Worm (Caenorhabditis elegans) whole organism, young adult: Measurements from ENCODE around the gene W07G4.2.

ENCODE experiments used
- B0261.1 ChIP-seq: sonication (generic microtip); optimal IDR thresholded peaks from 2 replicates; lab custom pipeline; 2016; ENCODE audit warnings: mild to moderate bottlenecking, missing genetic modification characterization, moderate library complexity, missing compliant biosample characterization
- C06A6.2 ChIP-seq: fragments of 200-800 bp; sonication (Bioruptor generic); conservative IDR thresholded peaks from 2 replicates; pipeline ENCODE4 v1.3.6; 2022; ENCODE audit warnings: missing genetic modification characterization, missing compliant biosample characterization
- F23B12.7 ChIP-seq: sonication (generic microtip); optimal IDR thresholded peaks from 2 replicates; lab custom pipeline; 2017; ENCODE audit warnings: missing genetic modification characterization, mild to moderate bottlenecking, missing compliant biosample characterization, antibody characterized with exemption, moderate library complexity; ENCODE audit not compliant: insufficient read depth
- F52B5.7 ChIP-seq: sonication (generic microtip); optimal IDR thresholded peaks from 2 replicates; lab custom pipeline; 2016; ENCODE audit warnings: mild to moderate bottlenecking, missing genetic modification characterization, missing compliant biosample characterization
- K11D2.4 ChIP-seq: fragments of 200-800 bp; sonication (Bioruptor generic); IDR thresholded peaks from 2 replicates; pipeline ENCODE4 v1.3.6; 2022; ENCODE audit warnings: missing genetic modification reagents, missing genetic modification characterization, missing compliant biosample characterization
- T07F8.4 ChIP-seq: sonication (generic microtip); optimal IDR thresholded peaks from 2 replicates; lab custom pipeline; 2016; ENCODE audit warnings: mild to moderate bottlenecking, missing genetic modification characterization, moderate library complexity, missing compliant biosample characterization
- T26A5.8 ChIP-seq: sonication (generic microtip); optimal IDR thresholded peaks from 2 replicates; lab custom pipeline; 2016; ENCODE audit warnings: missing genetic modification characterization, missing compliant biosample characterization
- Y53F4B.3 ChIP-seq: fragments of 200-800 bp; sonication (Bioruptor generic); IDR thresholded peaks from 2 replicates; pipeline ENCODE4 v1.3.6; 2022; ENCODE audit warnings: missing genetic modification reagents, missing genetic modification characterization, missing compliant biosample characterization
- Y53G8AR.9 ChIP-seq: fragments of 200-800 bp; sonication (Bioruptor generic); conservative IDR thresholded peaks from 2 replicates; pipeline ENCODE4 v1.3.6; 2022; ENCODE audit warnings: missing genetic modification reagents, missing genetic modification characterization, missing compliant biosample characterization
- Y56A3A.18 ChIP-seq: fragments of 200-800 bp; sonication (Bioruptor generic); IDR thresholded peaks from 2 replicates; pipeline ENCODE4 v1.3.6; 2022; ENCODE audit warnings: missing genetic modification reagents, missing genetic modification characterization, missing compliant biosample characterization
- Y67H2A.10 ChIP-seq: fragments of 200-800 bp; sonication (Bioruptor generic); conservative IDR thresholded peaks from 2 replicates; pipeline ENCODE4 v1.3.6; 2022; ENCODE audit warnings: missing genetic modification reagents, missing genetic modification characterization, missing compliant biosample characterization
- akir-1 ChIP-seq: fragments of 200-800 bp; sonication (Bioruptor generic); optimal IDR thresholded peaks from 2 replicates; lab custom pipeline; 2018; ENCODE audit warnings: mild to moderate bottlenecking, missing genetic modification characterization, moderate library complexity, missing compliant biosample characterization
- aptf-3 ChIP-seq: fragments of 200-800 bp; sonication (Bioruptor generic); IDR thresholded peaks from 2 replicates; pipeline ENCODE4 v1.3.6; 2022; ENCODE audit warnings: missing genetic modification characterization, missing compliant biosample characterization
- atf-7 ChIP-seq: sonication (generic microtip); optimal IDR thresholded peaks from 2 replicates; lab custom pipeline; 2017; ENCODE audit warnings: mild to moderate bottlenecking, missing genetic modification characterization, missing compliant biosample characterization
- attf-3 ChIP-seq: fragments of 200-800 bp; sonication (Bioruptor generic); conservative IDR thresholded peaks from 2 replicates; pipeline ENCODE4 v1.3.6; 2022; ENCODE audit warnings: missing genetic modification reagents, missing genetic modification characterization, missing compliant biosample characterization
- attf-5 ChIP-seq: fragments of 200-800 bp; sonication (Bioruptor generic); optimal IDR thresholded peaks from 2 replicates; lab custom pipeline; 2018; ENCODE audit warnings: mild to moderate bottlenecking, missing genetic modification characterization, missing compliant biosample characterization
- attf-6 ChIP-seq: fragments of 200-800 bp; sonication (Bioruptor generic); IDR thresholded peaks from 2 replicates; pipeline ENCODE4 v1.3.6; 2022; ENCODE audit warnings: missing genetic modification reagents, missing genetic modification characterization, missing compliant biosample characterization
- bed-1 ChIP-seq: fragments of 200-800 bp; sonication (Bioruptor generic); IDR thresholded peaks from 2 replicates; pipeline ENCODE4 v1.3.6; 2022; ENCODE audit warnings: missing genetic modification reagents, missing genetic modification characterization, missing compliant biosample characterization
- ceh-100 ChIP-seq: fragments of 200-800 bp; sonication (Bioruptor generic); IDR thresholded peaks from 2 replicates; pipeline ENCODE4 v1.3.6; 2022; ENCODE audit warnings: missing genetic modification reagents, missing genetic modification characterization, missing compliant biosample characterization
- ceh-27 ChIP-seq: fragments of 200-800 bp; sonication (Bioruptor generic); optimal IDR thresholded peaks from 2 replicates; lab custom pipeline; 2018; ENCODE audit warnings: mild to moderate bottlenecking, missing genetic modification characterization, moderate library complexity, missing compliant biosample characterization
- ceh-91 ChIP-seq: fragments of 200-800 bp; sonication (Bioruptor generic); IDR thresholded peaks from 2 replicates; pipeline ENCODE4 v1.3.6; 2022; ENCODE audit warnings: missing genetic modification reagents, missing genetic modification characterization, missing compliant biosample characterization
- die-1 ChIP-seq: sonication (generic microtip); optimal IDR thresholded peaks from 2 replicates; lab custom pipeline; 2016; ENCODE audit warnings: missing genotype, mild to moderate bottlenecking, missing genetic modification characterization, missing compliant biosample characterization
- egl-18 ChIP-seq: fragments of 200-800 bp; sonication (Bioruptor generic); IDR thresholded peaks from 2 replicates; pipeline ENCODE4 v1.3.6; 2022; ENCODE audit warnings: missing genetic modification reagents, missing genetic modification characterization, missing compliant biosample characterization
- ekl-4 ChIP-seq: fragments of 200-800 bp; sonication (Bioruptor generic); IDR thresholded peaks from 2 replicates; pipeline ENCODE4 v1.3.6; 2022; ENCODE audit warnings: missing genetic modification reagents, missing genetic modification characterization, missing compliant biosample characterization
- ets-4 ChIP-seq: fragments of 200-800 bp; sonication (Bioruptor generic); optimal IDR thresholded peaks from 2 replicates; lab custom pipeline; 2018; ENCODE audit warnings: mild to moderate bottlenecking, missing genetic modification characterization, missing compliant biosample characterization
- hlh-12 ChIP-seq: sonication (generic microtip); optimal IDR thresholded peaks from 2 replicates; lab custom pipeline; 2016; ENCODE audit warnings: missing genetic modification characterization, missing compliant biosample characterization
- hlh-26 ChIP-seq: fragments of 200-800 bp; sonication (Bioruptor generic); conservative IDR thresholded peaks from 2 replicates; pipeline ENCODE4 v1.3.6; 2022; ENCODE audit warnings: missing genetic modification reagents, missing genetic modification characterization, missing compliant biosample characterization
- hmg-1.2 ChIP-seq: fragments of 200-800 bp; sonication (Bioruptor generic); IDR thresholded peaks from 2 replicates; pipeline ENCODE4 v1.3.6; 2022; ENCODE audit warnings: missing genetic modification reagents, missing genetic modification characterization, missing compliant biosample characterization
- hrde-1 ChIP-seq: sonication (generic microtip); optimal IDR thresholded peaks from 2 replicates; lab custom pipeline; 2016; ENCODE audit warnings: missing genetic modification characterization, mild to moderate bottlenecking, missing compliant biosample characterization, moderate library complexity, missing genotype, missing genetic modification reagents, borderline replicate concordance
- lin-54 ChIP-seq: fragments of 200-800 bp; sonication (Bioruptor generic); optimal IDR thresholded peaks from 2 replicates; lab custom pipeline; 2018; ENCODE audit warnings: mild to moderate bottlenecking, missing genetic modification characterization, missing compliant biosample characterization
- lsl-1 ChIP-seq: fragments of 200-800 bp; sonication (Bioruptor generic); optimal IDR thresholded peaks from 2 replicates; lab custom pipeline; 2018; ENCODE audit warnings: mild to moderate bottlenecking, missing genetic modification characterization, moderate library complexity, missing compliant biosample characterization
- madf-10 ChIP-seq: sonication (generic microtip); optimal IDR thresholded peaks from 2 replicates; lab custom pipeline; 2016; ENCODE audit warnings: mild to moderate bottlenecking, missing genetic modification characterization, missing compliant biosample characterization
- madf-3 ChIP-seq: fragments of 200-800 bp; sonication (Bioruptor generic); IDR thresholded peaks from 2 replicates; pipeline ENCODE4 v1.3.6; 2022; ENCODE audit warnings: missing genetic modification reagents, missing genetic modification characterization, missing compliant biosample characterization
- madf-6 ChIP-seq: fragments of 200-800 bp; sonication (Bioruptor generic); IDR thresholded peaks from 2 replicates; pipeline ENCODE4 v1.3.6; 2022; ENCODE audit warnings: missing genetic modification reagents, missing genetic modification characterization, missing compliant biosample characterization
- madf-8 ChIP-seq: fragments of 200-800 bp; sonication (Bioruptor generic); conservative IDR thresholded peaks from 2 replicates; pipeline ENCODE4 v1.3.6; 2022; ENCODE audit warnings: missing genetic modification reagents, missing genetic modification characterization, missing compliant biosample characterization
- mcd-1 ChIP-seq: fragments of 200-800 bp; sonication (Bioruptor generic); IDR thresholded peaks from 2 replicates; pipeline ENCODE4 v1.3.6; 2022; ENCODE audit warnings: missing genetic modification reagents, missing genetic modification characterization, missing compliant biosample characterization
- mel-28 ChIP-seq: sonication (generic microtip); optimal IDR thresholded peaks from 2 replicates; lab custom pipeline; 2016; ENCODE audit warnings: borderline replicate concordance, mild to moderate bottlenecking, missing genetic modification characterization, missing compliant biosample characterization
- mxl-1 ChIP-seq: sonication (generic microtip); optimal IDR thresholded peaks from 2 replicates; lab custom pipeline; 2016; ENCODE audit warnings: missing genetic modification characterization, missing compliant biosample characterization
- nfya-1 ChIP-seq: sonication (generic microtip); optimal IDR thresholded peaks from 2 replicates; lab custom pipeline; 2017; ENCODE audit warnings: antibody characterized with exemption, missing compliant biosample characterization, missing genetic modification characterization, borderline replicate concordance; ENCODE audit not compliant: insufficient read depth
- nhr-120 ChIP-seq: fragments of 200-800 bp; sonication (Bioruptor generic); IDR thresholded peaks from 2 replicates; pipeline ENCODE4 v1.3.6; 2022; ENCODE audit warnings: missing genetic modification characterization, missing compliant biosample characterization
- rcor-1 ChIP-seq: fragments of 200-800 bp; sonication (Bioruptor generic); IDR thresholded peaks from 2 replicates; pipeline ENCODE4 v1.3.6; 2022; ENCODE audit warnings: missing genetic modification reagents, missing genetic modification characterization, missing compliant biosample characterization
- rec-8 ChIP-seq, 2 experiments: sonication (generic microtip); optimal IDR thresholded peaks; 2 replicates each; lab custom pipeline; 2016; ENCODE audit warnings: mild to moderate bottlenecking in 2 of 2, missing genetic modification characterization in 2 of 2, missing genetic modification reagents in 2 of 2, missing genotype in 2 of 2, missing biosample characterization in 1 of 2, missing compliant biosample characterization in 1 of 2, moderate library complexity in 1 of 2
- rpc-1 ChIP-seq, 2 experiments: fragments of 150-350 bp in 1 of 2; sonication (generic microtip) in 1 of 2; optimal IDR thresholded peaks; 2 replicates each; lab custom pipeline; 2014 to 2018; ENCODE audit warnings: missing biosample characterization in 1 of 2, missing genetic modification characterization in 1 of 2, missing genetic modification reagents in 1 of 2, missing genotype in 1 of 2
- sdz-38 ChIP-seq: sonication (generic microtip); optimal IDR thresholded peaks from 2 replicates; lab custom pipeline; 2016; ENCODE audit warnings: missing genotype, missing genetic modification characterization, missing compliant biosample characterization
- tbp1 ChIP-seq: fragments of 200-800 bp; sonication (Bioruptor generic); optimal IDR thresholded peaks from 2 replicates; lab custom pipeline; 2018; ENCODE audit warnings: mild to moderate bottlenecking, missing genetic modification characterization, missing compliant biosample characterization
- tlf-1 ChIP-seq: fragments of 200-800 bp; sonication (Bioruptor generic); optimal IDR thresholded peaks from 2 replicates; lab custom pipeline; 2018; ENCODE audit warnings: mild to moderate bottlenecking, missing genetic modification characterization, missing compliant biosample characterization
- xnd-1 ChIP-seq: sonication (generic microtip); optimal IDR thresholded peaks from 2 replicates; lab custom pipeline; 2016; ENCODE audit warnings: missing genotype, missing genetic modification reagents, missing genetic modification characterization, missing compliant biosample characterization
- ztf-18 ChIP-seq: sonication (generic microtip); optimal IDR thresholded peaks from 2 replicates; lab custom pipeline; 2016; ENCODE audit warnings: missing genotype, mild to moderate bottlenecking, missing genetic modification characterization, missing compliant biosample characterization
- ztf-25 ChIP-seq: fragments of 200-800 bp; sonication (Bioruptor generic); IDR thresholded peaks from 2 replicates; pipeline ENCODE4 v1.3.6; 2022; ENCODE audit warnings: missing genetic modification reagents, missing genetic modification characterization, missing compliant biosample characterization

Gene W07G4.2

ce11 chrV:13041666-13042065, 5.3 kb upstream of the W07G4.2 start, which contains the start of gene scyl-1:
Gene scyl-1 (minus strand): TSS chrV:13041721.
- no peak; the same call in 1 of the 2 replicates for TF ChIP-seq hmg-1.2 (GFP tag; lab: Robert Waterston, UW)
- no peak for TF ChIP-seq mel-28
- TF ChIP-seq madf-10 = no peak
- peak; percentile 62 for TF ChIP-seq lin-54 (GFP tag; lab: Kevin White, UChicago)
- no peak for TF ChIP-seq ceh-100 (GFP tag; lab: Robert Waterston, UW)
- TF ChIP-seq hrde-1 (tag; lab: Kevin White, UChicago) = no peak
- no peak for TF ChIP-seq T26A5.8 (tag; lab: Kevin White, UChicago)
- 0 out of 2 replicates have a peak, but pooled peaks have one; percentile 48 for TF ChIP-seq ekl-4 (GFP tag; lab: Robert Waterston, UW)
- no peak for TF ChIP-seq B0261.1 (tag; lab: Kevin White, UChicago)
- TF ChIP-seq rpc-1 (optimal IDR thresholded peaks at IDR 0.05; lab: Kevin White, UChicago) = no peak
- no peak for TF ChIP-seq rpc-1 (tag; optimal IDR thresholded peaks at IDR 0.05; lab: Kevin White, UChicago)
- peak; percentile 7 for TF ChIP-seq F23B12.7 (tag; lab: Kevin White, UChicago)
- peak; percentile 65 for TF ChIP-seq mcd-1 (GFP tag; lab: Robert Waterston, UW)
- peak; percentile 48 for TF ChIP-seq tbp1
- TF ChIP-seq Y67H2A.10 (GFP tag; lab: Robert Waterston, UW) = no peak
- TF ChIP-seq F52B5.7 = no peak
- TF ChIP-seq Y53G8AR.9 (GFP tag; lab: Robert Waterston, UW) = 0 out of 2 replicates have a peak, but pooled peaks have one; percentile 55
- TF ChIP-seq lsl-1 = no peak
- TF ChIP-seq T07F8.4 = no peak
- no peak for TF ChIP-seq ztf-25 (GFP tag; lab: Robert Waterston, UW)
- no peak for TF ChIP-seq K11D2.4 (GFP tag; lab: Robert Waterston, UW)
- TF ChIP-seq Y56A3A.18 (GFP tag; lab: Robert Waterston, UW) = no peak
- TF ChIP-seq ztf-18 (tag; lab: Kevin White, UChicago) = peak; percentile 90
- no peak for TF ChIP-seq hlh-26
- no peak for TF ChIP-seq Y53F4B.3 (GFP tag; lab: Robert Waterston, UW)
- no peak for TF ChIP-seq C06A6.2 (GFP tag; lab: Robert Waterston, UW)
- 0 out of 2 replicates have a peak, but pooled peaks have one; percentile 40 for TF ChIP-seq rcor-1 (GFP tag; lab: Robert Waterston, UW)
- TF ChIP-seq atf-7 (tag; lab: Kevin White, UChicago) = no peak
- no peak for TF ChIP-seq tlf-1 (GFP tag; lab: Kevin White, UChicago)
- no peak for TF ChIP-seq attf-6 (GFP tag; lab: Robert Waterston, UW)
- no peak for TF ChIP-seq madf-8 (GFP tag; lab: Robert Waterston, UW)
- TF ChIP-seq die-1 = no peak
- peak; percentile 6 for TF ChIP-seq attf-5 (GFP tag; lab: Kevin White, UChicago)
- TF ChIP-seq egl-18 (GFP tag; lab: Robert Waterston, UW) = no peak
- TF ChIP-seq madf-6 (GFP tag; lab: Robert Waterston, UW) = no peak
- TF ChIP-seq xnd-1 = no peak
- no peak for TF ChIP-seq hlh-12 (tag; lab: Kevin White, UChicago)
- TF ChIP-seq nhr-120 (GFP tag; lab: Robert Waterston, UW) = no peak
- no peak for TF ChIP-seq ceh-91 (GFP tag; lab: Robert Waterston, UW)
- no peak for TF ChIP-seq ets-4 (GFP tag; lab: Kevin White, UChicago)
- TF ChIP-seq aptf-3 (GFP tag; lab: Robert Waterston, UW) = no peak
- peak; percentile 27 for TF ChIP-seq ceh-27
- peak; percentile 37; the same call in 1 of the 2 replicates for TF ChIP-seq attf-3 (GFP tag; lab: Robert Waterston, UW)
- TF ChIP-seq mxl-1 (tag; lab: Kevin White, UChicago) = no peak
- no peak for TF ChIP-seq sdz-38 (tag; lab: Kevin White, UChicago)
- no peak for TF ChIP-seq bed-1 (GFP tag; lab: Robert Waterston, UW)
- TF ChIP-seq rec-8 (tag; optimal IDR thresholded peaks at IDR 0.05; lab: Kevin White, UChicago) = no peak
- no peak for TF ChIP-seq madf-3
- no peak for TF ChIP-seq akir-1
- TF ChIP-seq nfya-1 (tag; lab: Kevin White, UChicago) = no peak
